Fruit fly (Drosophila melanogaster) whole organism, adult: ENCODE measurements around the gene CG7044.

Source experiments
- CG5204 ChIP-seq: fragments of 200-800 bp; sonication (Bioruptor generic); optimal IDR thresholded peaks from 2 replicates; lab custom pipeline; 2016; ENCODE audit warnings: missing biosample characterization, missing genetic modification characterization
- Crg-1 ChIP-seq: fragments of 200-800 bp; sonication (Bioruptor generic); optimal IDR thresholded peaks from 2 replicates; lab custom pipeline; 2016; ENCODE audit warnings: missing biosample characterization, missing genetic modification characterization
- bab1 ChIP-seq: fragments of 200-800 bp; sonication (Bioruptor generic); optimal IDR thresholded peaks from 3 replicates; lab custom pipeline; 2019; ENCODE audit warnings: missing biosample characterization, mild to moderate bottlenecking, missing genetic modification characterization, moderate library complexity
- kay ChIP-seq: fragments of 200-800 bp; sonication (Bioruptor generic); peaks from one replicate; lab custom pipeline; 2016; ENCODE audit warnings: missing biosample characterization, missing genetic modification characterization, borderline replicate concordance
- ovo ChIP-seq: fragments of 200-800 bp; sonication (Bioruptor generic); optimal IDR thresholded peaks from 2 replicates; lab custom pipeline; 2016; ENCODE audit warnings: missing biosample characterization, missing genetic modification characterization
- pad ChIP-seq: fragments of 200-800 bp; sonication (Bioruptor generic); optimal IDR thresholded peaks from 3 replicates; lab custom pipeline; 2017; ENCODE audit warnings: missing biosample characterization, missing genetic modification characterization, mild to moderate bottlenecking, moderate library complexity, missing genetic modification reagents

DNA sequence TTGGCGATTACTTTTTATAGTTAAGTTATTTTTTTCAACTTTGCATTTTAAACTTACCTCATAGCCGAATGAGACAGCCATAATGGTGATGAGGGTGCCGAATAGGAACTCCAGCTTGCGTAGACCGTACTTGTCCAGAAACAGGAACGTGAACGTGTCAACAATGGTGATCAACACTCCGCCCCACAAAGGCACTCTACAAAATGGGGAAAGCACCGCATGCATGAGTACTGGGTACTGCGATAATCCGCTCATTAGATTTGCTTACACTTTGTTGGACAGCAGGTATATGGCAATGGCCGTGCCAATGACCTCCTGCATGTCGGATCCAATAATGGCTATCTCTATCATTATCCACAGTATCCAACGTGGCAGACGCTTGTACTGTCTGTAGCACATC lies 44.0 kb downstream of the CG7044 start:
- TF ChIP-seq ovo (GFP tag; lab: Kevin White, UChicago) = no peak
- TF ChIP-seq kay (GFP tag; lab: Kevin White, UChicago) = no peak
- no peak for TF ChIP-seq Crg-1 (GFP tag; lab: Kevin White, UChicago)
- TF ChIP-seq CG5204 (GFP tag; lab: Kevin White, UChicago) = no peak
- no peak for TF ChIP-seq bab1 (GFP tag; lab: Kevin White, UChicago)
- no peak for TF ChIP-seq pad (GFP tag; lab: Kevin White, UChicago)
